Worm (Caenorhabditis elegans): Measurements from ENCODE around the gene B0238.15.

ce11 chrV:5213674-5214073 is 26.3 kb upstream of the B0238.15 start:
- TF ChIP-seq ztf-11 (tag; optimal IDR thresholded peaks at IDR 0.05) (no peak), pha-4 (tag; optimal IDR thresholded peaks at IDR 0.05) (no peak)
